Worm (Caenorhabditis elegans) whole organism, mixed stage, embryonic: ENCODE results near the gene oac-41.

Experiments
- M03D4.4 ChIP-seq: sonication (generic microtip); optimal IDR thresholded peaks from 2 replicates; lab custom pipeline; 2017; ENCODE audit warnings: mild to moderate bottlenecking, missing genetic modification characterization, missing compliant biosample characterization
- bed-3 ChIP-seq: fragments of 200-800 bp; sonication (Bioruptor generic); optimal IDR thresholded peaks from 3 replicates; lab custom pipeline; 2018; ENCODE audit warnings: mild to moderate bottlenecking, missing genetic modification characterization, moderate library complexity, missing compliant biosample characterization
- blmp-1 ChIP-seq: fragments of 150-350 bp; optimal IDR thresholded peaks from 2 replicates; lab custom pipeline; 2014; ENCODE audit warnings: missing biosample characterization, missing genetic modification characterization
- ceh-43 ChIP-seq: fragments of 200-800 bp; sonication (Bioruptor generic); optimal IDR thresholded peaks from 2 replicates; lab custom pipeline; 2018; ENCODE audit warnings: mild to moderate bottlenecking, missing genetic modification characterization, moderate library complexity, missing compliant biosample characterization
- ceh-83 ChIP-seq: fragments of 200-800 bp; sonication (Bioruptor generic); optimal IDR thresholded peaks from 2 replicates; lab custom pipeline; 2018; ENCODE audit warnings: mild to moderate bottlenecking, missing genetic modification characterization, missing compliant biosample characterization
- ces-1 ChIP-seq: fragments of 150-350 bp; optimal IDR thresholded peaks from 2 replicates; lab custom pipeline; 2014; ENCODE audit warnings: missing biosample characterization, missing genetic modification reagents, missing genetic modification characterization
- cnd-1 ChIP-seq: fragments of 200-800 bp; sonication (Bioruptor generic); optimal IDR thresholded peaks from 2 replicates; lab custom pipeline; 2018; ENCODE audit warnings: mild to moderate bottlenecking, missing genetic modification characterization, missing compliant biosample characterization
- drap-1 ChIP-seq: fragments of 200-800 bp; sonication (Bioruptor generic); optimal IDR thresholded peaks from 3 replicates; lab custom pipeline; 2018; ENCODE audit warnings: mild to moderate bottlenecking, missing genetic modification characterization, missing compliant biosample characterization
- elt-1 ChIP-seq: sonication (generic microtip); optimal IDR thresholded peaks from 2 replicates; lab custom pipeline; 2017; ENCODE audit warnings: missing genetic modification characterization, mild to moderate bottlenecking, missing compliant biosample characterization, antibody characterized with exemption, moderate library complexity, borderline replicate concordance; ENCODE audit not compliant: insufficient read depth
- elt-3 ChIP-seq: fragments of 150-350 bp; optimal IDR thresholded peaks from 2 replicates; lab custom pipeline; 2014; ENCODE audit warnings: missing biosample characterization, missing genetic modification characterization
- flh-1 ChIP-seq: fragments of 200-800 bp; sonication (Bioruptor generic); optimal IDR thresholded peaks from 2 replicates; lab custom pipeline; 2018; ENCODE audit warnings: mild to moderate bottlenecking, missing genetic modification characterization, moderate library complexity, missing compliant biosample characterization
- hlh-1 ChIP-seq: fragments of 150-350 bp; optimal IDR thresholded peaks from 2 replicates; lab custom pipeline; 2014; ENCODE audit warnings: missing biosample characterization, missing genetic modification reagents, missing genetic modification characterization
- lin-13 ChIP-seq: fragments of 150-350 bp; optimal IDR thresholded peaks from 2 replicates; lab custom pipeline; 2014; ENCODE audit warnings: missing biosample characterization, missing genetic modification characterization
- lin-32 ChIP-seq: fragments of 200-800 bp; sonication (Bioruptor generic); optimal IDR thresholded peaks from 2 replicates; lab custom pipeline; 2018; ENCODE audit warnings: mild to moderate bottlenecking, missing genetic modification characterization, missing compliant biosample characterization
- mab-5 ChIP-seq: fragments of 150-350 bp; optimal IDR thresholded peaks from 2 replicates; lab custom pipeline; 2014; ENCODE audit warnings: missing biosample characterization, missing genetic modification characterization
- mls-2 ChIP-seq: sonication (generic microtip); optimal IDR thresholded peaks from 2 replicates; lab custom pipeline; 2016; ENCODE audit warnings: mild to moderate bottlenecking, missing genetic modification characterization, moderate library complexity, missing compliant biosample characterization
- nhr-12 ChIP-seq: fragments of 150-350 bp; optimal IDR thresholded peaks from 2 replicates; lab custom pipeline; 2014; ENCODE audit warnings: missing biosample characterization, missing genetic modification characterization
- nhr-2 ChIP-seq: fragments of 150-350 bp; optimal IDR thresholded peaks from 2 replicates; lab custom pipeline; 2014; ENCODE audit warnings: missing biosample characterization, missing genetic modification characterization
- nhr-237 ChIP-seq: fragments of 150-350 bp; optimal IDR thresholded peaks from 2 replicates; lab custom pipeline; 2014; ENCODE audit warnings: missing biosample characterization, missing genetic modification characterization
- nhr-28 ChIP-seq: fragments of 150-350 bp; optimal IDR thresholded peaks from 2 replicates; lab custom pipeline; 2014; ENCODE audit warnings: missing biosample characterization, missing genetic modification characterization
- nhr-76 ChIP-seq: sonication (generic microtip); optimal IDR thresholded peaks from 2 replicates; lab custom pipeline; 2017; ENCODE audit warnings: missing biosample characterization, missing genetic modification characterization
- sem-2 ChIP-seq: fragments of 200-800 bp; sonication (Bioruptor generic); optimal IDR thresholded peaks from 2 replicates; lab custom pipeline; 2018; ENCODE audit warnings: mild to moderate bottlenecking, missing genetic modification characterization, missing compliant biosample characterization
- snpc-4 ChIP-seq: fragments of 150-350 bp; optimal IDR thresholded peaks from 2 replicates; lab custom pipeline; 2014; ENCODE audit warnings: missing biosample characterization, missing genetic modification characterization
- sptf-1 ChIP-seq: sonication (generic microtip); optimal IDR thresholded peaks from 2 replicates; lab custom pipeline; 2017; ENCODE audit warnings: mild to moderate bottlenecking, missing genetic modification characterization, moderate library complexity, missing compliant biosample characterization
- tbx-8 ChIP-seq: fragments of 200-800 bp; sonication (Bioruptor generic); optimal IDR thresholded peaks from 2 replicates; lab custom pipeline; 2018; ENCODE audit warnings: mild to moderate bottlenecking, missing genetic modification characterization, moderate library complexity, missing compliant biosample characterization
- unc-120 ChIP-seq: sonication (generic microtip); optimal IDR thresholded peaks from 2 replicates; lab custom pipeline; 2017; ENCODE audit warnings: missing genetic modification characterization, missing compliant biosample characterization; ENCODE audit not compliant: poor library complexity, severe bottlenecking
- unc-39 ChIP-seq: fragments of 150-350 bp; optimal IDR thresholded peaks from 2 replicates; lab custom pipeline; 2014; ENCODE audit warnings: missing biosample characterization, missing genetic modification characterization
- unc-62 ChIP-seq: fragments of 150-350 bp; optimal IDR thresholded peaks from 2 replicates; lab custom pipeline; 2014; ENCODE audit warnings: missing biosample characterization, missing genetic modification reagents, missing genetic modification characterization
- ztf-11 ChIP-seq: fragments of 150-350 bp; optimal IDR thresholded peaks from 2 replicates; lab custom pipeline; 2014; ENCODE audit warnings: missing biosample characterization, missing genetic modification characterization

The oac-41 gene

ce11 chrV:9063134-9063533, 41.2 kb upstream of the oac-41 start:
- TF ChIP-seq bed-3 (GFP tag; lab: Kevin White, UChicago) (no peak), elt-1 (peak; percentile 64)

ce11 chrV:9062341-9062740, 40.4 kb upstream of the oac-41 start, which contains the start of gene C25E10.12:
C25E10.12 (minus strand) TSS chrV:9062441.
- TF ChIP-seq snpc-4, result no peak
- TF ChIP-seq nhr-12 (tag; lab: Kevin White, UChicago), result no peak
- TF ChIP-seq nhr-2 (tag; lab: Kevin White, UChicago), result no peak
- no peak for TF ChIP-seq unc-39
- no peak for TF ChIP-seq flh-1 (GFP tag; lab: Kevin White, UChicago)
- TF ChIP-seq lin-32 (GFP tag; lab: Kevin White, UChicago), result no peak
- no peak for TF ChIP-seq M03D4.4 (tag; lab: Kevin White, UChicago)
- no peak for TF ChIP-seq lin-13

DNA sequence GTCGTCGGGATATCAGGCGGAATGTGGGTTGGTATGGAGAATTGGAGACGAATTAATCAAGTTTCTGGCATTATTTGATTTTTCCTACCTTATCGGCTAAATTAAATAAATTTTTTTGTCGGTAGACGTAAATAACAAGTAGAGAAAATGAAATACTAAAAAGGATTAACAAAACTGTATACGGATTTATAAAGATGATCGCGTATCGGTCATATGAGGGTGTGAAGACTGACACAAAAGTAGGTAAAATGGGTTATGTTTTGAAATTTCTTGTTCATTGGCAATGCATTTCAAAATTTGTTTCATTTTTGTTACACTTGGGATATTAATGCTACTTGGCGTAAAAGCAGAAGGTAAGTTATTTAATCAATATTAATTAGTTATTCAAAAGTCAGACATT, 37.5 kb upstream of the oac-41 start, which contains the start of the genes C25E10.16 and C25E10.13:
C25E10.16 (minus strand) TSS at position 101 of the 400 bp plus-strand sequence.
C25E10.13 (plus strand) TSS at position 256 of the 400 bp plus-strand sequence.
- no peak for TF ChIP-seq cnd-1 (tag; lab: Kevin White, UChicago)

- TF ChIP-seq unc-120 (tag; lab: Kevin White, UChicago) (no peak), ceh-83 (GFP tag; lab: Kevin White, UChicago) (no peak), hlh-1 (no peak), ztf-11 (tag; lab: Kevin White, UChicago) (no peak), mab-5 (tag; lab: Kevin White, UChicago) (no peak), tbx-8 (GFP tag; lab: Kevin White, UChicago) (no peak), nhr-237 (tag; lab: Kevin White, UChicago) (no peak), ces-1 (GFP tag; lab: Kevin White, UChicago) (no peak), blmp-1 (no peak), sem-2 (GFP tag; lab: Kevin White, UChicago) (no peak), lin-13 (no peak), mls-2 (no peak), elt-3 (tag; lab: Kevin White, UChicago) (no peak), nhr-2 (tag; lab: Kevin White, UChicago) (no peak), flh-1 (GFP tag; lab: Kevin White, UChicago) (no peak), M03D4.4 (tag; lab: Kevin White, UChicago) (no peak), sptf-1 (tag; lab: Kevin White, UChicago) (no peak), nhr-76 (tag; lab: Kevin White, UChicago) (no peak), drap-1 (GFP tag; lab: Kevin White, UChicago) (no peak), ceh-43 (no peak)
Measured at ce11 chrV:9058627-9059026, 36.6 kb upstream of the oac-41 start, which contains the start of gene C25E10.11. C25E10.11 (minus strand) TSS chrV:9058727.

DNA sequence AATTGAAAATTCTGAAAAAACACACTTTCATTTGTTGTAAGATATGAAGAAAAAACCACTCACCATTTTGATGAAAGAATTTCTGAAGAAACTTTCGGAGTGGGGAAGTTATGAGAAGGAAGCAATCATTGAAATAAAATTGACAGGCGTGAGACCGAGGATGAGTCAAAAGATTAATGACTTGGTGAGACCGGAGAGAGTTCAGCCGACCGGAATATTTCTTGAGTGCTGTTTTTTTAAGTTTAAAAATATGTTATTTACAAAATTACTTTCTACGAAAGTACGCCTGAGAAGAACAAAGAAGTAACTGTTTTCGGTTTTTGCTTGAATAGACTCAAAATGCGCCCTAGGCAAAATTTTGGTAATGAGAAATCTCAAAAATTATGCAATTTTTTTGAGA, 34.3 kb upstream of the oac-41 start, which contains the start of gene C25E10.10:
C25E10.10 (minus strand) TSS at position 101 of the 400 bp plus-strand sequence.
- TF ChIP-seq unc-62 (GFP tag; lab: Kevin White, UChicago) (no peak), nhr-237 (tag; lab: Kevin White, UChicago) (no peak), tbx-8 (GFP tag; lab: Kevin White, UChicago) (no peak), nhr-12 (tag; lab: Kevin White, UChicago) (no peak), elt-3 (tag; lab: Kevin White, UChicago) (no peak), unc-120 (tag; lab: Kevin White, UChicago) (no peak), ceh-83 (GFP tag; lab: Kevin White, UChicago) (no peak), ztf-11 (tag; lab: Kevin White, UChicago) (no peak), cnd-1 (tag; lab: Kevin White, UChicago) (no peak), sem-2 (GFP tag; lab: Kevin White, UChicago) (no peak), blmp-1 (no peak), sptf-1 (tag; lab: Kevin White, UChicago) (no peak), elt-1 (no peak), nhr-28 (tag; lab: Kevin White, UChicago) (no peak), hlh-1 (no peak), nhr-76 (tag; lab: Kevin White, UChicago) (no peak), drap-1 (GFP tag; lab: Kevin White, UChicago) (no peak)
